Worm (Caenorhabditis elegans): ENCODE data around the gene F13A7.1.

Gene F13A7.1

ce11 chrV:16407663-16408062 is 29.9 kb upstream of the F13A7.1 start, which contains the start of gene F26D2.3:
Gene F26D2.3, plus strand, starts transcription at chrV:16407963.
- TF ChIP-seq mbf-1 (tag; optimal IDR thresholded peaks at IDR 0.05) = no peak
- TF ChIP-seq crh-2 (tag; optimal IDR thresholded peaks at IDR 0.05) = no peak
- TF ChIP-seq elt-1 (tag; optimal IDR thresholded peaks at IDR 0.05) = no peak
- TF ChIP-seq nhr-10 (tag; optimal IDR thresholded peaks at IDR 0.05) = no peak
- no peak for TF ChIP-seq nhr-23 (tag; optimal IDR thresholded peaks at IDR 0.05)
- TF ChIP-seq sma-3 (GFP tag; optimal IDR thresholded peaks at IDR 0.05) = no peak
- TF ChIP-seq sma-9 (GFP tag; optimal IDR thresholded peaks at IDR 0.05) = no peak
- no peak for TF ChIP-seq sma-9 (tag; optimal IDR thresholded peaks at IDR 0.05)
- no peak for TF ChIP-seq ceh-16 (tag; optimal IDR thresholded peaks at IDR 0.05)
- no peak for TF ChIP-seq dmd-4 (tag; optimal IDR thresholded peaks at IDR 0.05)
- no peak for TF ChIP-seq nhr-11 (tag; optimal IDR thresholded peaks at IDR 0.05)
- TF ChIP-seq mab-5 (tag; optimal IDR thresholded peaks at IDR 0.05) = no peak
- TF ChIP-seq gmeb-1 (tag; optimal IDR thresholded peaks at IDR 0.05) = no peak

ce11 chrV:16406357-16406756 is 28.6 kb upstream of the F13A7.1 start:
- TF ChIP-seq sma-9 (GFP tag; optimal IDR thresholded peaks at IDR 0.05) = no peak
- no peak for TF ChIP-seq sma-9 (tag; optimal IDR thresholded peaks at IDR 0.05)
- no peak for TF ChIP-seq sma-3 (GFP tag; optimal IDR thresholded peaks at IDR 0.05)
- no peak for TF ChIP-seq crh-2 (tag; optimal IDR thresholded peaks at IDR 0.05)
- TF ChIP-seq alr-1 (tag; optimal IDR thresholded peaks at IDR 0.05) = no peak
- no peak for TF ChIP-seq ztf-1 (GFP tag; conservative IDR thresholded peaks at IDR 0.05)
- TF ChIP-seq ZK546.5 (tag; optimal IDR thresholded peaks at IDR 0.05) = no peak
- no peak for TF ChIP-seq Y55F3AM.14 (GFP tag; optimal IDR thresholded peaks at IDR 0.05)
- TF ChIP-seq ceh-82 (tag; optimal IDR thresholded peaks at IDR 0.05) = no peak
- TF ChIP-seq gmeb-1 (tag; optimal IDR thresholded peaks at IDR 0.05) = no peak
- TF ChIP-seq sem-4 (tag; optimal IDR thresholded peaks at IDR 0.05) = no peak
- no peak for TF ChIP-seq elt-1 (tag; optimal IDR thresholded peaks at IDR 0.05)
- no peak for TF ChIP-seq mab-5 (tag; optimal IDR thresholded peaks at IDR 0.05)
- TF ChIP-seq ceh-16 (tag; optimal IDR thresholded peaks at IDR 0.05) = no peak
- TF ChIP-seq nhr-11 (tag; optimal IDR thresholded peaks at IDR 0.05) = no peak
- TF ChIP-seq nhr-12 (tag; optimal IDR thresholded peaks at IDR 0.05) = no peak
- no peak for TF ChIP-seq nhr-77 (tag; optimal IDR thresholded peaks at IDR 0.05)
- TF ChIP-seq ztf-11 (tag; optimal IDR thresholded peaks at IDR 0.05) = no peak

ce11 chrV:16405366-16405765 is 27.6 kb upstream of the F13A7.1 start:
- TF ChIP-seq nhr-10 (tag; optimal IDR thresholded peaks at IDR 0.05) (no peak), crh-2 (tag; optimal IDR thresholded peaks at IDR 0.05) (no peak), alr-1 (tag; optimal IDR thresholded peaks at IDR 0.05) (no peak), ztf-11 (tag; optimal IDR thresholded peaks at IDR 0.05) (no peak), lin-13 (GFP tag; optimal IDR thresholded peaks at IDR 0.05) (no peak), mab-5 (tag; optimal IDR thresholded peaks at IDR 0.05) (no peak), aly-2 (tag; optimal IDR thresholded peaks at IDR 0.05) (no peak)

ce11 chrV:16403974-16404373 is 26.2 kb upstream of the F13A7.1 start, which contains the start of gene syp-1:
Gene syp-1, plus strand, starts transcription at chrV:16404274.
- TF ChIP-seq sem-4 (tag; optimal IDR thresholded peaks at IDR 0.05) (no peak), blmp-1 (tag; optimal IDR thresholded peaks at IDR 0.05; ENCODE audit: insufficient read depth) (no peak), mdl-1 (tag; optimal IDR thresholded peaks at IDR 0.05) (no peak)

- no peak for TF ChIP-seq nhr-129 (tag; optimal IDR thresholded peaks at IDR 0.05)
- no peak for TF ChIP-seq zag-1 (tag; optimal IDR thresholded peaks at IDR 0.05)
- no peak for TF ChIP-seq elt-3 (tag; optimal IDR thresholded peaks at IDR 0.05)
- TF ChIP-seq lin-13 (GFP tag; optimal IDR thresholded peaks at IDR 0.05) = peak; percentile 79
- peak; percentile 89 for TF ChIP-seq sma-3 (GFP tag; optimal IDR thresholded peaks at IDR 0.05)
- TF ChIP-seq nhr-25 (tag; optimal IDR thresholded peaks at IDR 0.05) = peak; percentile 68
- TF ChIP-seq skn-1 (tag; optimal IDR thresholded peaks at IDR 0.05) = no peak
- no peak for TF ChIP-seq ZK546.5 (tag; optimal IDR thresholded peaks at IDR 0.05)
- TF ChIP-seq sem-4 (tag; optimal IDR thresholded peaks at IDR 0.05) = peak; percentile 58
- peak; percentile 41 for TF ChIP-seq mab-5 (tag; optimal IDR thresholded peaks at IDR 0.05)
- TF ChIP-seq nhr-10 (tag; optimal IDR thresholded peaks at IDR 0.05) = peak; percentile 40
- peak; percentile 76 for TF ChIP-seq nhr-21 (tag; optimal IDR thresholded peaks at IDR 0.05)
- peak; percentile 58 to 83 for TF ChIP-seq lsy-2 (tag; optimal IDR thresholded peaks at IDR 0.05)
- TF ChIP-seq crh-2 (tag; optimal IDR thresholded peaks at IDR 0.05) = peak; percentile 75
- peak; percentile 85 for TF ChIP-seq unc-55 (GFP tag; optimal IDR thresholded peaks at IDR 0.05)
- TF ChIP-seq nhr-6 (tag; optimal IDR thresholded peaks at IDR 0.05) = no peak
- TF ChIP-seq C34F6.9 (tag; optimal IDR thresholded peaks at IDR 0.05) = peak; percentile 72
- TF ChIP-seq Y55F3AM.14 (GFP tag; optimal IDR thresholded peaks at IDR 0.05) = no peak
- TF ChIP-seq unc-62 (GFP tag; optimal IDR thresholded peaks at IDR 0.05) = no peak
- TF ChIP-seq egl-27 (tag; optimal IDR thresholded peaks at IDR 0.05) = peak; percentile 61
- peak; percentile 33 for TF ChIP-seq R02D3.7 (tag; optimal IDR thresholded peaks at IDR 0.05)
- peak; percentile 80 for TF ChIP-seq F13H6.1 (tag; optimal IDR thresholded peaks at IDR 0.05)
- TF ChIP-seq nhr-237 (tag; optimal IDR thresholded peaks at IDR 0.05) = no peak
- TF ChIP-seq ceh-16 (tag; optimal IDR thresholded peaks at IDR 0.05) = peak; percentile 77
- no peak for TF ChIP-seq nhr-23 (tag; optimal IDR thresholded peaks at IDR 0.05)
- peak; percentile 94 for TF ChIP-seq sma-9 (GFP tag; optimal IDR thresholded peaks at IDR 0.05)
- no peak for TF ChIP-seq sma-9 (tag; optimal IDR thresholded peaks at IDR 0.05)
- TF ChIP-seq lin-11 (tag; optimal IDR thresholded peaks at IDR 0.05) = peak; percentile 64
- no peak for TF ChIP-seq snpc-4 (tag; optimal IDR thresholded peaks at IDR 0.05)
- TF ChIP-seq gmeb-1 (tag; optimal IDR thresholded peaks at IDR 0.05) = peak; percentile 97
- peak; percentile 28 for TF ChIP-seq ztf-4 (tag; optimal IDR thresholded peaks at IDR 0.05)
These were observed 23.8 kb upstream of the F13A7.1 start, which contains the start of gene F13A7.14 for ce11 chrV:16401519-16401918. Gene F13A7.14, plus strand, starts transcription at chrV:16401891.
